Worm (Caenorhabditis elegans) whole organism, L1 larva: Measurements from ENCODE around the gene bus-4.

Source experiments
- alr-1 ChIP-seq: fragments of 200-800 bp; sonication (Bioruptor generic); optimal IDR thresholded peaks from 2 replicates; lab custom pipeline; 2018; ENCODE audit warnings: borderline replicate concordance, mild to moderate bottlenecking, missing genetic modification characterization, missing compliant biosample characterization
- ceh-90 ChIP-seq: sonication (generic microtip); optimal IDR thresholded peaks from 2 replicates; lab custom pipeline; 2016; ENCODE audit warnings: missing genetic modification characterization, missing compliant biosample characterization
- fkh-10 ChIP-seq: sonication (generic microtip); optimal IDR thresholded peaks from 2 replicates; lab custom pipeline; 2017; ENCODE audit warnings: missing biosample characterization, missing genetic modification reagents, missing genetic modification characterization
- nhr-237 ChIP-seq: fragments of 150-350 bp; optimal IDR thresholded peaks from 2 replicates; lab custom pipeline; 2014; ENCODE audit warnings: missing biosample characterization, missing genetic modification characterization
- snpc-4 ChIP-seq: fragments of 150-350 bp; optimal IDR thresholded peaks from 2 replicates; lab custom pipeline; 2014; ENCODE audit warnings: missing biosample characterization, missing genetic modification characterization
- ztf-11 ChIP-seq, 2 experiments: sonication (generic microtip); optimal IDR thresholded peaks; 2 replicates each; lab custom pipeline; 2016 to 2017; ENCODE audit warnings: missing genetic modification characterization in 2 of 2, missing biosample characterization in 1 of 2, missing compliant biosample characterization in 1 of 2

DNA sequence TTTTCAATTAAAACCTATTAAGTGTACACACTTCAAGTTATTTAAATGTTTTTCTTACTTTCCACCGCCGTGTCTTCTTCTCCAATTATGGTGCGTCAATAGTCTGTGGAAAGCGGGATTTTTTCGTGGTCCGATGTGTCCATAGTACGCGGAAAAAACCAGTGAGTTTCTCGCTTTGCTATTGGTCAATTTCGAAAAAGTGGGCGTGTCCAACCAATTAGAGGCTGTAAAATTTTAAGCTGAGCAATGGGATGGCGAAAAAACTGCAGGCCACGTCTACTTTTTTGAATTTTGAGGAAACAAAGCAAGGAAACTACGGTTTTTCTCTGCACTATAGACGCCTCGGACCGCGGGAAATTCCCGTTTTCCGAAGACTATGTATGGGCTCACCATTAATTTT is 35.6 kb downstream of the bus-4 start:
- TF ChIP-seq nhr-237 (tag; lab: Kevin White, UChicago) (no peak), ztf-11 (tag; optimal IDR thresholded peaks at IDR 0.05; lab: Kevin White, UChicago) (no peak), snpc-4 (tag; lab: Kevin White, UChicago) (no peak), ceh-90 (tag; lab: Kevin White, UChicago) (no peak), fkh-10 (GFP tag; lab: Kevin White, UChicago) (no peak), alr-1 (no peak)
